Fruit fly (Drosophila melanogaster) whole organism, embryonic: Measurements from ENCODE around the gene mh.

Experiments used
- CG12104 ChIP-seq: fragments of 200-800 bp; sonication (Bioruptor generic); optimal IDR thresholded peaks from 3 replicates; lab custom pipeline; 2016; ENCODE audit warnings: missing biosample characterization, missing genetic modification characterization
- CG12299 ChIP-seq: fragments of 200-800 bp; sonication (Bioruptor generic); optimal IDR thresholded peaks from 2 replicates; lab custom pipeline; 2018; ENCODE audit warnings: missing biosample characterization, mild to moderate bottlenecking, missing genetic modification characterization
- CG12659 ChIP-seq: fragments of 200-800 bp; sonication (Bioruptor generic); optimal IDR thresholded peaks from 3 replicates; lab custom pipeline; 2017; ENCODE audit warnings: mild to moderate bottlenecking, missing biosample characterization, missing genetic modification reagents, missing genetic modification characterization
- CG2120 ChIP-seq: fragments of 200-800 bp; sonication (Bioruptor generic); optimal IDR thresholded peaks from 3 replicates; lab custom pipeline; 2016; ENCODE audit warnings: missing biosample characterization, missing genetic modification characterization
- CG3281 ChIP-seq: fragments of 200-800 bp; sonication (Bioruptor generic); optimal IDR thresholded peaks from 3 replicates; lab custom pipeline; 2017; ENCODE audit warnings: missing biosample characterization, mild to moderate bottlenecking, missing genetic modification characterization
- CG3847 ChIP-seq: fragments of 200-800 bp; sonication (Bioruptor generic); IDR thresholded peaks from 2 replicates; pipeline ENCODE4 v1.3.6; 2022; ENCODE audit warnings: missing biosample characterization, missing genetic modification characterization
- CG4820 ChIP-seq: fragments of 200-800 bp; sonication (Bioruptor generic); optimal IDR thresholded peaks from 3 replicates; lab custom pipeline; 2016; ENCODE audit warnings: missing biosample characterization, missing genetic modification characterization
- CG6654 ChIP-seq: fragments of 200-800 bp; sonication (Bioruptor generic); optimal IDR thresholded peaks from 2 replicates; lab custom pipeline; 2017; ENCODE audit warnings: missing biosample characterization, mild to moderate bottlenecking, missing genetic modification characterization
- CG6791 ChIP-seq: fragments of 200-800 bp; sonication (Bioruptor generic); IDR thresholded peaks from 3 replicates; pipeline ENCODE4 v1.3.6; 2022; ENCODE audit warnings: missing biosample characterization, missing genetic modification characterization; ENCODE audit not compliant: partially characterized antibody
- CG8089 ChIP-seq: fragments of 200-800 bp; sonication (Bioruptor generic); optimal IDR thresholded peaks from 3 replicates; lab custom pipeline; 2016; ENCODE audit warnings: missing biosample characterization, missing genetic modification characterization
- CG9609 ChIP-seq: fragments of 200-800 bp; sonication (Bioruptor generic); optimal IDR thresholded peaks from 3 replicates; lab custom pipeline; 2016; ENCODE audit warnings: missing biosample characterization, missing genetic modification characterization
- CG9797 ChIP-seq: fragments of 200-800 bp; sonication (Bioruptor generic); optimal IDR thresholded peaks from 3 replicates; lab custom pipeline; 2018; ENCODE audit warnings: missing biosample characterization, mild to moderate bottlenecking, missing genetic modification characterization
- CG9932 ChIP-seq: fragments of 200-800 bp; sonication (Bioruptor generic); IDR thresholded peaks from 2 replicates; pipeline ENCODE4 v1.3.6; 2022; ENCODE audit warnings: missing biosample characterization, missing genetic modification characterization
- Dll ChIP-seq: fragments of 200-800 bp; sonication (Bioruptor generic); IDR thresholded peaks from 4 replicates; pipeline ENCODE4 v1.3.6; 2022; ENCODE audit warnings: missing biosample characterization, missing genetic modification characterization; ENCODE audit not compliant: partially characterized antibody
- Gsc ChIP-seq: fragments of 200-800 bp; sonication (Bioruptor generic); IDR thresholded peaks from 2 replicates; pipeline ENCODE4 v1.3.6; 2022; ENCODE audit warnings: missing biosample characterization, missing genetic modification characterization
- HLH4C ChIP-seq: fragments of 200-800 bp; sonication (Bioruptor generic); IDR thresholded peaks from 3 replicates; pipeline ENCODE4 v1.3.6; 2022; ENCODE audit warnings: missing biosample characterization, missing genetic modification characterization; ENCODE audit not compliant: partially characterized antibody
- Jarid2 ChIP-seq: fragments of 200-800 bp; sonication (Bioruptor generic); optimal IDR thresholded peaks from 3 replicates; lab custom pipeline; 2017; ENCODE audit warnings: mild to moderate bottlenecking, missing biosample characterization, missing genetic modification reagents, missing genetic modification characterization
- Lhr ChIP-seq: fragments of 200-800 bp; sonication (Bioruptor generic); optimal IDR thresholded peaks from 3 replicates; lab custom pipeline; 2017; ENCODE audit warnings: mild to moderate bottlenecking, missing biosample characterization, missing genetic modification reagents, missing genetic modification characterization
- Max ChIP-seq: fragments of 200-800 bp; sonication (Bioruptor generic); optimal IDR thresholded peaks from 2 replicates; lab custom pipeline; 2016; ENCODE audit warnings: missing biosample characterization, mild to moderate bottlenecking, missing genetic modification characterization
- NFAT ChIP-seq: fragments of 200-800 bp; sonication (Bioruptor generic); IDR thresholded peaks from 2 replicates; pipeline ENCODE4 v1.3.6; 2022; ENCODE audit warnings: missing biosample characterization, missing genetic modification characterization
- NK7.1 ChIP-seq: fragments of 200-800 bp; sonication (Bioruptor generic); optimal IDR thresholded peaks from 3 replicates; lab custom pipeline; 2016; ENCODE audit warnings: missing biosample characterization, missing genetic modification characterization
- Oli ChIP-seq: fragments of 200-800 bp; sonication (Bioruptor generic); optimal IDR thresholded peaks from 2 replicates; lab custom pipeline; 2018; ENCODE audit warnings: missing biosample characterization, mild to moderate bottlenecking, missing genetic modification characterization, moderate library complexity
- Sin3A ChIP-seq: fragments of >200 bp; optimal IDR thresholded peaks from 2 replicates; lab custom pipeline; 2018
- Spps ChIP-seq: fragments of 200-800 bp; sonication (Bioruptor generic); optimal IDR thresholded peaks from 2 replicates; lab custom pipeline; 2018; ENCODE audit warnings: missing biosample characterization, mild to moderate bottlenecking, missing genetic modification characterization
- Sry-δ ChIP-seq: fragments of 200-800 bp; sonication (Bioruptor generic); optimal IDR thresholded peaks from 2 replicates; lab custom pipeline; 2016; ENCODE audit warnings: missing biosample characterization, missing genetic modification characterization
- Stat92E ChIP-seq, 3 experiments: fragments of >200 bp in 2 of 3; fragments of 200-800 bp in 1 of 3; sonication (Bioruptor generic) in 1 of 3; optimal IDR thresholded peaks; 2 replicates each; lab custom pipeline; 2017 to 2019; ENCODE audit warnings: missing biosample characterization in 3 of 3, missing genetic modification characterization in 3 of 3, mild to moderate bottlenecking in 1 of 3, moderate library complexity in 1 of 3
- abd-A ChIP-seq: fragments of 200-800 bp; sonication (Bioruptor generic); optimal IDR thresholded peaks from 3 replicates; lab custom pipeline; 2019; ENCODE audit warnings: missing biosample characterization, mild to moderate bottlenecking, missing genetic modification characterization, moderate library complexity
- bbx ChIP-seq: fragments of 200-800 bp; sonication (Bioruptor generic); IDR thresholded peaks from 2 replicates; pipeline ENCODE4 v1.3.6; 2022; ENCODE audit warnings: missing biosample characterization, missing genetic modification characterization; ENCODE audit not compliant: partially characterized antibody
- br ChIP-seq: fragments of >200 bp; optimal IDR thresholded peaks from 2 replicates; lab custom pipeline; 2017
- chif ChIP-seq, 2 experiments: fragments of 200-800 bp; sonication (Bioruptor generic); optimal IDR thresholded peaks; 3 replicates each; lab custom pipeline; 2016; ENCODE audit warnings: missing biosample characterization in 2 of 2, missing genetic modification characterization in 2 of 2
- ci ChIP-seq: fragments of 200-800 bp; sonication (Bioruptor generic); IDR thresholded peaks from 3 replicates; pipeline ENCODE4 v1.3.6; 2022; ENCODE audit warnings: missing biosample characterization, missing genetic modification characterization
- dm ChIP-seq: fragments of 200-800 bp; sonication (Bioruptor generic); optimal IDR thresholded peaks from 3 replicates; lab custom pipeline; 2016; ENCODE audit warnings: missing biosample characterization, missing genetic modification characterization
- ewg ChIP-seq: fragments of 200-800 bp; sonication (Bioruptor generic); optimal IDR thresholded peaks from 3 replicates; lab custom pipeline; 2017; ENCODE audit warnings: mild to moderate bottlenecking, missing biosample characterization, missing genetic modification reagents, missing genetic modification characterization
- fd96Cb ChIP-seq: fragments of 200-800 bp; sonication (Bioruptor generic); optimal IDR thresholded peaks from 2 replicates; lab custom pipeline; 2018; ENCODE audit warnings: missing biosample characterization, mild to moderate bottlenecking, missing genetic modification characterization, moderate library complexity
- gce ChIP-seq: fragments of 200-800 bp; sonication (Bioruptor generic); IDR thresholded peaks from 3 replicates; pipeline ENCODE4 v1.3.6; 2022; ENCODE audit warnings: missing biosample characterization, missing genetic modification characterization
- inv ChIP-seq: fragments of 200-800 bp; sonication (Bioruptor generic); IDR thresholded peaks from 2 replicates; pipeline ENCODE4 v1.3.6; 2022; ENCODE audit warnings: missing biosample characterization, missing genetic modification characterization; ENCODE audit not compliant: partially characterized antibody
- mirr ChIP-seq: fragments of 200-800 bp; sonication (Bioruptor generic); optimal IDR thresholded peaks from 3 replicates; lab custom pipeline; 2018; ENCODE audit warnings: missing biosample characterization, mild to moderate bottlenecking, missing genetic modification characterization
- mld ChIP-seq: fragments of 200-800 bp; sonication (Bioruptor generic); IDR thresholded peaks from 3 replicates; pipeline ENCODE4 v1.3.6; 2022; ENCODE audit warnings: missing biosample characterization, missing genetic modification characterization; ENCODE audit not compliant: partially characterized antibody
- nerfin-1 ChIP-seq: fragments of 200-800 bp; sonication (Bioruptor generic); optimal IDR thresholded peaks from 3 replicates; lab custom pipeline; 2019; ENCODE audit warnings: missing biosample characterization, mild to moderate bottlenecking, missing genetic modification characterization, moderate library complexity
- nerfin-2 ChIP-seq: fragments of 200-800 bp; sonication (Bioruptor generic); IDR thresholded peaks from 2 replicates; pipeline ENCODE4 v1.3.6; 2022; ENCODE audit warnings: missing biosample characterization, missing genetic modification characterization; ENCODE audit not compliant: partially characterized antibody
- nmo ChIP-seq: fragments of 200-800 bp; sonication (Bioruptor generic); optimal IDR thresholded peaks from 2 replicates; lab custom pipeline; 2018; ENCODE audit warnings: missing biosample characterization, mild to moderate bottlenecking, missing genetic modification characterization, moderate library complexity
- sc ChIP-seq, 3 experiments: fragments of >200 bp in 2 of 3; fragments of 200-800 bp in 1 of 3; sonication (Bioruptor generic) in 1 of 3; optimal IDR thresholded peaks; 2 replicates in 2 of 3; 3 replicates in 1 of 3; lab custom pipeline; 2017; ENCODE audit warnings: mild to moderate bottlenecking in 1 of 3, missing biosample characterization in 1 of 3, missing genetic modification characterization in 1 of 3, missing genetic modification reagents in 1 of 3
- sens-2 ChIP-seq: fragments of 200-800 bp; sonication (Bioruptor generic); IDR thresholded peaks from 2 replicates; pipeline ENCODE4 v1.3.6; 2022; ENCODE audit warnings: missing biosample characterization, missing genetic modification characterization
- stwl ChIP-seq: fragments of 200-800 bp; sonication (Bioruptor generic); optimal IDR thresholded peaks from 3 replicates; lab custom pipeline; 2018; ENCODE audit warnings: missing biosample characterization, mild to moderate bottlenecking, missing genetic modification characterization, moderate library complexity
- tgo ChIP-seq: fragments of 200-800 bp; sonication (Bioruptor generic); IDR thresholded peaks from 3 replicates; pipeline ENCODE4 v1.3.6; 2022; ENCODE audit warnings: missing biosample characterization, missing genetic modification characterization
- trem ChIP-seq: fragments of 200-800 bp; optimal IDR thresholded peaks from 3 replicates; lab custom pipeline; 2019; ENCODE audit warnings: missing biosample characterization, mild to moderate bottlenecking, missing genetic modification characterization, moderate library complexity
- vnd ChIP-seq: fragments of 200-800 bp; sonication (Bioruptor generic); IDR thresholded peaks from 3 replicates; pipeline ENCODE4 v1.3.6; 2022; ENCODE audit warnings: missing biosample characterization, missing genetic modification characterization; ENCODE audit not compliant: partially characterized antibody
- vvl ChIP-seq: fragments of 200-800 bp; sonication (Bioruptor generic); IDR thresholded peaks from 2 replicates; pipeline ENCODE4 v1.3.6; 2022; ENCODE audit warnings: missing biosample characterization, missing genetic modification characterization
- wor ChIP-seq: fragments of 200-800 bp; sonication (Bioruptor generic); IDR thresholded peaks from 2 replicates; pipeline ENCODE4 v1.3.6; 2022; ENCODE audit warnings: missing biosample characterization, missing genetic modification characterization

mh gene

dm6 chrX:15475367-15475789 is at the start of gene mh (continued):
- TF ChIP-seq tgo (GFP tag; lab: Robert Waterston, UW) (peak; percentile 26; the same call in 1 of the 3 replicates), chif (GFP tag; optimal IDR thresholded peaks at IDR 0.05; lab: Kevin White, UChicago) (no peak), Sin3A (lab: Kevin White, UChicago) (peak; percentile 42), wor (GFP tag; lab: Robert Waterston, UW) (no peak), CG4820 (GFP tag; lab: Kevin White, UChicago) (no peak), ci (GFP tag; lab: Robert Waterston, UW) (no peak), Lhr (peak; percentile 14), CG12659 (peak; percentile 50), Stat92E (GFP tag; optimal IDR thresholded peaks at IDR 0.05; lab: Kevin White, UChicago) (peak in 1 of 3 experiments; percentile 2), CG6791 (GFP tag; lab: Robert Waterston, UW) (peak; percentile 79), br (lab: Kevin White, UChicago) (no peak), inv (GFP tag; lab: Robert Waterston, UW) (peak; percentile 50; the same call in 1 of the 2 replicates), dm (GFP tag; lab: Kevin White, UChicago) (no peak), CG3847 (GFP tag; lab: Robert Waterston, UW) (peak; percentile 48), CG9797 (GFP tag; lab: Kevin White, UChicago) (peak; percentile 63), CG3281 (GFP tag; lab: Kevin White, UChicago) (peak; percentile 36), CG9609 (GFP tag; lab: Kevin White, UChicago) (no peak), NFAT (GFP tag; lab: Robert Waterston, UW) (no peak), HLH4C (GFP tag; lab: Robert Waterston, UW) (peak; percentile 58), CG2120 (GFP tag; lab: Kevin White, UChicago) (peak; percentile 24), nerfin-2 (no peak; the same call in 1 of the 2 replicates), Max (GFP tag; lab: Kevin White, UChicago) (peak; percentile 34), CG6654 (no peak), CG9932 (GFP tag; lab: Robert Waterston, UW) (peak; percentile 45; the same call in 1 of the 2 replicates), vnd (peak; percentile 68; the same call in 2 of the 3 replicates), CG12104 (GFP tag; lab: Kevin White, UChicago) (no peak), nmo (GFP tag; lab: Kevin White, UChicago) (peak; percentile 62), trem (tag; lab: Kevin White, UChicago) (peak; percentile 9), Gsc (GFP tag; lab: Robert Waterston, UW) (no peak), gce (no peak), nerfin-1 (tag; lab: Kevin White, UChicago) (peak; percentile 42), stwl (peak; percentile 38), Jarid2 (no peak), CG8089 (GFP tag; lab: Kevin White, UChicago) (no peak), bbx (GFP tag; lab: Robert Waterston, UW) (peak; percentile 80), CG12299 (tag; lab: Kevin White, UChicago) (no peak), NK7.1 (GFP tag; lab: Kevin White, UChicago) (no peak), sens-2 (GFP tag; lab: Robert Waterston, UW) (no peak), Spps (tag; lab: Kevin White, UChicago) (no peak), sc (optimal IDR thresholded peaks at IDR 0.05; lab: Kevin White, UChicago) (no peak), sc (GFP tag; optimal IDR thresholded peaks at IDR 0.05; lab: Kevin White, UChicago) (no peak), ewg (peak; percentile 60), mld (GFP tag; lab: Robert Waterston, UW) (peak; percentile 46; the same call in 1 of the 3 replicates), mirr (GFP tag; lab: Kevin White, UChicago) (no peak), Dll (GFP tag; lab: Robert Waterston, UW) (peak; percentile 57; the same call in 2 of the 4 replicates), Oli (tag; lab: Kevin White, UChicago) (peak; percentile 9), vvl (GFP tag; lab: Robert Waterston, UW) (peak; percentile 15; the same call in 1 of the 2 replicates), Sry-δ (GFP tag; lab: Kevin White, UChicago) (peak; percentile 80), abd-A (tag; lab: Kevin White, UChicago) (no peak), fd96Cb (tag; lab: Kevin White, UChicago) (peak; percentile 30)
